Worm (Caenorhabditis elegans) whole organism, young adult: Measurements from ENCODE around the gene ins-13.
A peak's percentile ranks its signal among the peaks of the same experiment; 100 is the strongest.

Experiments used
- B0035.1 ChIP-seq: sonication (generic microtip); optimal IDR thresholded peaks from 2 replicates; lab custom pipeline; 2016; ENCODE audit warnings: missing genetic modification characterization, mild to moderate bottlenecking, missing compliant biosample characterization, missing genotype, missing genetic modification reagents
- B0261.1 ChIP-seq: sonication (generic microtip); optimal IDR thresholded peaks from 2 replicates; lab custom pipeline; 2016; ENCODE audit warnings: mild to moderate bottlenecking, missing genetic modification characterization, moderate library complexity, missing compliant biosample characterization
- C06A6.2 ChIP-seq: fragments of 200-800 bp; sonication (Bioruptor generic); conservative IDR thresholded peaks from 2 replicates; pipeline ENCODE4 v1.3.6; 2022; ENCODE audit warnings: missing genetic modification characterization, missing compliant biosample characterization
- F22D6.2 ChIP-seq: sonication (generic microtip); optimal IDR thresholded peaks from 2 replicates; lab custom pipeline; 2016; ENCODE audit warnings: mild to moderate bottlenecking, missing genetic modification characterization, missing compliant biosample characterization
- F23B12.7 ChIP-seq: sonication (generic microtip); optimal IDR thresholded peaks from 2 replicates; lab custom pipeline; 2017; ENCODE audit warnings: missing genetic modification characterization, mild to moderate bottlenecking, missing compliant biosample characterization, antibody characterized with exemption, moderate library complexity; ENCODE audit not compliant: insufficient read depth
- F37B4.10 ChIP-seq: fragments of 200-800 bp; sonication (Bioruptor generic); IDR thresholded peaks from 2 replicates; pipeline ENCODE4 v1.3.6; 2022; ENCODE audit warnings: missing genetic modification characterization, missing compliant biosample characterization
- F39B2.1 ChIP-seq: fragments of 200-800 bp; sonication (Bioruptor generic); IDR thresholded peaks from 2 replicates; pipeline ENCODE4 v1.3.6; 2022; ENCODE audit warnings: missing genetic modification reagents, missing genetic modification characterization, missing compliant biosample characterization
- F49E8.2 ChIP-seq: sonication (generic microtip); optimal IDR thresholded peaks from 3 replicates; lab custom pipeline; 2017; ENCODE audit warnings: missing genetic modification characterization, mild to moderate bottlenecking, missing compliant biosample characterization, antibody characterized with exemption, moderate library complexity; ENCODE audit not compliant: insufficient read depth
- F52B5.7 ChIP-seq: sonication (generic microtip); optimal IDR thresholded peaks from 2 replicates; lab custom pipeline; 2016; ENCODE audit warnings: mild to moderate bottlenecking, missing genetic modification characterization, missing compliant biosample characterization
- Y53G8AR.9 ChIP-seq: fragments of 200-800 bp; sonication (Bioruptor generic); conservative IDR thresholded peaks from 2 replicates; pipeline ENCODE4 v1.3.6; 2022; ENCODE audit warnings: missing genetic modification reagents, missing genetic modification characterization, missing compliant biosample characterization
- Y67H2A.10 ChIP-seq: fragments of 200-800 bp; sonication (Bioruptor generic); conservative IDR thresholded peaks from 2 replicates; pipeline ENCODE4 v1.3.6; 2022; ENCODE audit warnings: missing genetic modification reagents, missing genetic modification characterization, missing compliant biosample characterization
- Y79H2A.3 ChIP-seq: fragments of 200-800 bp; sonication (Bioruptor generic); conservative IDR thresholded peaks from 2 replicates; pipeline ENCODE4 v1.3.6; 2022; ENCODE audit warnings: missing genetic modification reagents, missing genetic modification characterization, missing compliant biosample characterization
- ama-1 ChIP-seq, 3 experiments: fragments of 150-350 bp in 1 of 3; sonication (generic microtip) in 2 of 3; optimal IDR thresholded peaks; 2 replicates each; lab custom pipeline; 2014 to 2018; ENCODE audit warnings: missing biosample characterization in 2 of 3, missing genetic modification characterization in 2 of 3, missing genetic modification reagents in 2 of 3
- aptf-2 ChIP-seq: fragments of 200-800 bp; sonication (Bioruptor generic); conservative IDR thresholded peaks from 2 replicates; pipeline ENCODE4 v1.3.6; 2022; ENCODE audit warnings: missing genetic modification reagents, missing genetic modification characterization, missing compliant biosample characterization
- athp-1 ChIP-seq: sonication (generic microtip); optimal IDR thresholded peaks from 2 replicates; lab custom pipeline; 2017; ENCODE audit warnings: mild to moderate bottlenecking, missing genetic modification characterization, missing compliant biosample characterization
- attf-3 ChIP-seq: fragments of 200-800 bp; sonication (Bioruptor generic); conservative IDR thresholded peaks from 2 replicates; pipeline ENCODE4 v1.3.6; 2022; ENCODE audit warnings: missing genetic modification reagents, missing genetic modification characterization, missing compliant biosample characterization
- attf-5 ChIP-seq: fragments of 200-800 bp; sonication (Bioruptor generic); optimal IDR thresholded peaks from 2 replicates; lab custom pipeline; 2018; ENCODE audit warnings: mild to moderate bottlenecking, missing genetic modification characterization, missing compliant biosample characterization
- attf-6 ChIP-seq: fragments of 200-800 bp; sonication (Bioruptor generic); IDR thresholded peaks from 2 replicates; pipeline ENCODE4 v1.3.6; 2022; ENCODE audit warnings: missing genetic modification reagents, missing genetic modification characterization, missing compliant biosample characterization
- cebp-2 ChIP-seq: fragments of 200-800 bp; sonication (Bioruptor generic); IDR thresholded peaks from 2 replicates; pipeline ENCODE4 v1.3.6; 2022; ENCODE audit warnings: missing genetic modification characterization, missing compliant biosample characterization
- ceh-27 ChIP-seq: fragments of 200-800 bp; sonication (Bioruptor generic); optimal IDR thresholded peaks from 2 replicates; lab custom pipeline; 2018; ENCODE audit warnings: mild to moderate bottlenecking, missing genetic modification characterization, moderate library complexity, missing compliant biosample characterization
- ceh-58 ChIP-seq: fragments of 200-800 bp; sonication (Bioruptor generic); IDR thresholded peaks from 2 replicates; pipeline ENCODE4 v1.3.6; 2022; ENCODE audit warnings: missing genetic modification characterization, missing compliant biosample characterization
- ceh-79 ChIP-seq: sonication (generic microtip); optimal IDR thresholded peaks from 2 replicates; lab custom pipeline; 2017; ENCODE audit warnings: mild to moderate bottlenecking, missing genetic modification characterization, missing compliant biosample characterization
- chd-7 ChIP-seq: sonication (generic microtip); optimal IDR thresholded peaks from 2 replicates; lab custom pipeline; 2016; ENCODE audit warnings: mild to moderate bottlenecking, missing genetic modification characterization, moderate library complexity, missing compliant biosample characterization
- dox-1 ChIP-seq: fragments of 200-800 bp; sonication (Bioruptor generic); IDR thresholded peaks from 2 replicates; pipeline ENCODE4 v1.3.6; 2022; ENCODE audit warnings: missing genetic modification reagents, missing genetic modification characterization, missing compliant biosample characterization
- dpff-1 ChIP-seq: sonication (generic microtip); optimal IDR thresholded peaks from 2 replicates; lab custom pipeline; 2017; ENCODE audit warnings: mild to moderate bottlenecking, missing genetic modification characterization, missing compliant biosample characterization
- egrh-3 ChIP-seq: fragments of 200-800 bp; sonication (Bioruptor generic); IDR thresholded peaks from 2 replicates; pipeline ENCODE4 v1.3.6; 2022; ENCODE audit warnings: missing genetic modification reagents, missing genetic modification characterization, missing compliant biosample characterization
- gei-17 ChIP-seq: fragments of 200-800 bp; sonication (Bioruptor generic); optimal IDR thresholded peaks from 2 replicates; lab custom pipeline; 2018; ENCODE audit warnings: mild to moderate bottlenecking, missing genetic modification characterization, missing compliant biosample characterization
- hlh-12 ChIP-seq: sonication (generic microtip); optimal IDR thresholded peaks from 2 replicates; lab custom pipeline; 2016; ENCODE audit warnings: missing genetic modification characterization, missing compliant biosample characterization
- let-526 ChIP-seq: fragments of 200-800 bp; sonication (Bioruptor generic); IDR thresholded peaks from 2 replicates; pipeline ENCODE4 v1.3.6; 2022; ENCODE audit warnings: missing genetic modification reagents, missing genetic modification characterization, missing compliant biosample characterization
- lsl-1 ChIP-seq: fragments of 200-800 bp; sonication (Bioruptor generic); optimal IDR thresholded peaks from 2 replicates; lab custom pipeline; 2018; ENCODE audit warnings: mild to moderate bottlenecking, missing genetic modification characterization, moderate library complexity, missing compliant biosample characterization
- madf-10 ChIP-seq: sonication (generic microtip); optimal IDR thresholded peaks from 2 replicates; lab custom pipeline; 2016; ENCODE audit warnings: mild to moderate bottlenecking, missing genetic modification characterization, missing compliant biosample characterization
- madf-3 ChIP-seq: fragments of 200-800 bp; sonication (Bioruptor generic); IDR thresholded peaks from 2 replicates; pipeline ENCODE4 v1.3.6; 2022; ENCODE audit warnings: missing genetic modification reagents, missing genetic modification characterization, missing compliant biosample characterization
- madf-6 ChIP-seq: fragments of 200-800 bp; sonication (Bioruptor generic); IDR thresholded peaks from 2 replicates; pipeline ENCODE4 v1.3.6; 2022; ENCODE audit warnings: missing genetic modification reagents, missing genetic modification characterization, missing compliant biosample characterization
- madf-8 ChIP-seq: fragments of 200-800 bp; sonication (Bioruptor generic); conservative IDR thresholded peaks from 2 replicates; pipeline ENCODE4 v1.3.6; 2022; ENCODE audit warnings: missing genetic modification reagents, missing genetic modification characterization, missing compliant biosample characterization
- mcd-1 ChIP-seq: fragments of 200-800 bp; sonication (Bioruptor generic); IDR thresholded peaks from 2 replicates; pipeline ENCODE4 v1.3.6; 2022; ENCODE audit warnings: missing genetic modification reagents, missing genetic modification characterization, missing compliant biosample characterization
- mxl-1 ChIP-seq: sonication (generic microtip); optimal IDR thresholded peaks from 2 replicates; lab custom pipeline; 2016; ENCODE audit warnings: missing genetic modification characterization, missing compliant biosample characterization
- nfyb-1 ChIP-seq: fragments of 200-800 bp; sonication (Bioruptor generic); IDR thresholded peaks from 2 replicates; pipeline ENCODE4 v1.3.6; 2022; ENCODE audit warnings: missing genetic modification reagents, missing genetic modification characterization, missing compliant biosample characterization
- nhr-179 ChIP-seq: sonication (generic microtip); optimal IDR thresholded peaks from 2 replicates; lab custom pipeline; 2016; ENCODE audit warnings: mild to moderate bottlenecking, missing genetic modification characterization, missing compliant biosample characterization
- nhr-27 ChIP-seq: fragments of 200-800 bp; sonication (Bioruptor generic); optimal IDR thresholded peaks from 2 replicates; lab custom pipeline; 2018; ENCODE audit warnings: mild to moderate bottlenecking, missing genetic modification characterization, moderate library complexity, missing compliant biosample characterization
- pha-4 ChIP-seq: fragments of 150-350 bp; sonication (generic microtip); optimal IDR thresholded peaks from 2 replicates; lab custom pipeline; 2014; ENCODE audit warnings: missing biosample characterization, missing genetic modification reagents, missing genetic modification characterization
- rcor-1 ChIP-seq: fragments of 200-800 bp; sonication (Bioruptor generic); IDR thresholded peaks from 2 replicates; pipeline ENCODE4 v1.3.6; 2022; ENCODE audit warnings: missing genetic modification reagents, missing genetic modification characterization, missing compliant biosample characterization
- rpc-1 ChIP-seq, 2 experiments: fragments of 150-350 bp in 1 of 2; sonication (generic microtip) in 1 of 2; optimal IDR thresholded peaks; 2 replicates each; lab custom pipeline; 2014 to 2018; ENCODE audit warnings: missing biosample characterization in 1 of 2, missing genetic modification characterization in 1 of 2, missing genetic modification reagents in 1 of 2, missing genotype in 1 of 2
- somi-1 ChIP-seq: fragments of 200-800 bp; sonication (Bioruptor generic); optimal IDR thresholded peaks from 2 replicates; lab custom pipeline; 2018; ENCODE audit warnings: mild to moderate bottlenecking, missing genetic modification characterization, missing compliant biosample characterization
- tlf-1 ChIP-seq: fragments of 200-800 bp; sonication (Bioruptor generic); optimal IDR thresholded peaks from 2 replicates; lab custom pipeline; 2018; ENCODE audit warnings: mild to moderate bottlenecking, missing genetic modification characterization, missing compliant biosample characterization
- unc-130 ChIP-seq: sonication (generic microtip); optimal IDR thresholded peaks from 2 replicates; lab custom pipeline; 2016; ENCODE audit warnings: missing genetic modification reagents, missing genetic modification characterization, missing compliant biosample characterization
- unc-62 ChIP-seq: fragments of 150-350 bp; optimal IDR thresholded peaks from 2 replicates; lab custom pipeline; 2014; ENCODE audit warnings: missing biosample characterization, missing genetic modification reagents, missing genetic modification characterization
- zfh-2 ChIP-seq: fragments of 200-800 bp; sonication (Bioruptor generic); conservative IDR thresholded peaks from 2 replicates; pipeline ENCODE4 v1.3.6; 2022; ENCODE audit warnings: missing genetic modification reagents, missing genetic modification characterization, missing compliant biosample characterization
- ztf-18 ChIP-seq: sonication (generic microtip); optimal IDR thresholded peaks from 2 replicates; lab custom pipeline; 2016; ENCODE audit warnings: missing genotype, mild to moderate bottlenecking, missing genetic modification characterization, missing compliant biosample characterization
- ztf-25 ChIP-seq: fragments of 200-800 bp; sonication (Bioruptor generic); IDR thresholded peaks from 2 replicates; pipeline ENCODE4 v1.3.6; 2022; ENCODE audit warnings: missing genetic modification reagents, missing genetic modification characterization, missing compliant biosample characterization

Gene ins-13

ce11 chrII:5577060-5577459, 32.4 kb upstream of the ins-13 start (continued):
- TF ChIP-seq madf-3 (GFP tag; lab: Robert Waterston, UW), result no peak
- TF ChIP-seq ceh-58 (GFP tag; lab: Robert Waterston, UW), result no peak
- no peak for TF ChIP-seq F52B5.7 (tag; lab: Kevin White, UChicago)
- TF ChIP-seq B0035.1 (tag; lab: Kevin White, UChicago), result peak; percentile 15
- TF ChIP-seq ceh-79 (tag; lab: Kevin White, UChicago), result no peak
- peak; percentile 47 for TF ChIP-seq ztf-18
- no peak for TF ChIP-seq nhr-27
- no peak for TF ChIP-seq tlf-1 (GFP tag; lab: Kevin White, UChicago)
- no peak for TF ChIP-seq Y53G8AR.9 (GFP tag; lab: Robert Waterston, UW)
- no peak for TF ChIP-seq Y79H2A.3 (GFP tag; lab: Robert Waterston, UW)
- TF ChIP-seq ztf-25 (GFP tag; lab: Robert Waterston, UW), result no peak
- peak; percentile 56 for TF ChIP-seq chd-7
- no peak for TF ChIP-seq gei-17 (GFP tag; lab: Kevin White, UChicago)
- TF ChIP-seq unc-130 (GFP tag; lab: Kevin White, UChicago), result peak; percentile 18
- TF ChIP-seq mcd-1, result 0 out of 2 replicates have a peak, but pooled peaks have one; percentile 46
- TF ChIP-seq madf-8, result no peak
- no peak for TF ChIP-seq rcor-1
- TF ChIP-seq madf-6 (GFP tag; lab: Robert Waterston, UW), result no peak
- TF ChIP-seq mxl-1 (tag; lab: Kevin White, UChicago), result peak; percentile 41
- TF ChIP-seq Y67H2A.10, result no peak
- no peak for TF ChIP-seq F22D6.2 (tag; lab: Kevin White, UChicago)
- TF ChIP-seq F23B12.7 (tag; lab: Kevin White, UChicago), result peak; percentile 81
- TF ChIP-seq somi-1, result no peak
- no peak for TF ChIP-seq F39B2.1
- peak; percentile 72; the same call in 1 of the 2 replicates for TF ChIP-seq nfyb-1 (GFP tag; lab: Robert Waterston, UW)
- TF ChIP-seq hlh-12 (tag; lab: Kevin White, UChicago), result no peak
- no peak for TF ChIP-seq nhr-179 (tag; lab: Kevin White, UChicago)
- TF ChIP-seq attf-5 (GFP tag; lab: Kevin White, UChicago), result peak; percentile 30
- TF ChIP-seq unc-62 (GFP tag; lab: Kevin White, UChicago), result no peak
- no peak for TF ChIP-seq egrh-3 (GFP tag; lab: Robert Waterston, UW)
- TF ChIP-seq zfh-2 (GFP tag; lab: Robert Waterston, UW), result no peak
- peak; percentile 80 for TF ChIP-seq rpc-1 (optimal IDR thresholded peaks at IDR 0.05; lab: Kevin White, UChicago)
- TF ChIP-seq rpc-1 (tag; optimal IDR thresholded peaks at IDR 0.05; lab: Kevin White, UChicago), result peak; percentile 88
- TF ChIP-seq ceh-27, result peak; percentile 50
- no peak for TF ChIP-seq dpff-1
- peak; percentile 1 for TF ChIP-seq madf-10
- peak; percentile 60; the same call in 1 of the 2 replicates for TF ChIP-seq cebp-2 (GFP tag; lab: Robert Waterston, UW)
- no peak for TF ChIP-seq let-526 (GFP tag; lab: Robert Waterston, UW)
- TF ChIP-seq lsl-1, result peak; percentile 8
- TF ChIP-seq F49E8.2, result no peak
- no peak for TF ChIP-seq ama-1 (optimal IDR thresholded peaks at IDR 0.05; lab: Kevin White, UChicago)
- TF ChIP-seq ama-1 (GFP tag; optimal IDR thresholded peaks at IDR 0.05; lab: Kevin White, UChicago), result peak; percentile 9 to 73
- no peak for TF ChIP-seq C06A6.2 (GFP tag; lab: Robert Waterston, UW)
- TF ChIP-seq pha-4, result no peak
- TF ChIP-seq athp-1 (tag; lab: Kevin White, UChicago), result peak; percentile 50
- peak; percentile 90 for TF ChIP-seq B0261.1 (tag; lab: Kevin White, UChicago)
- TF ChIP-seq attf-3, result 0 out of 2 replicates have a peak, but pooled peaks have one; percentile 13
- no peak for TF ChIP-seq F37B4.10 (GFP tag; lab: Robert Waterston, UW)
- TF ChIP-seq attf-6 (GFP tag; lab: Robert Waterston, UW), result peak; percentile 70
- 0 out of 2 replicates have a peak, but pooled peaks have one; percentile 30 for TF ChIP-seq aptf-2 (GFP tag; lab: Robert Waterston, UW)
- peak; percentile 71 for TF ChIP-seq dox-1 (GFP tag; lab: Robert Waterston, UW)
